Worm (Caenorhabditis elegans) whole organism, L1 larva: Measurements from ENCODE around the gene sri-51.

Experiments used
- ama-1 ChIP-seq: fragments of 150-350 bp; optimal IDR thresholded peaks from 2 replicates; lab custom pipeline; 2014
- ceh-90 ChIP-seq: sonication (generic microtip); optimal IDR thresholded peaks from 2 replicates; lab custom pipeline; 2016; ENCODE audit warnings: missing genetic modification characterization, missing compliant biosample characterization
- egl-27 ChIP-seq, 2 experiments: fragments of 150-350 bp in 1 of 2; sonication (generic microtip); optimal IDR thresholded peaks; 3 replicates each; lab custom pipeline; 2017 to 2018; ENCODE audit warnings: missing biosample characterization in 2 of 2, missing genetic modification characterization in 2 of 2, missing genetic modification reagents in 2 of 2
- elt-3 ChIP-seq, 6 experiments: fragments of 150-350 bp in 1 of 6; sonication (generic microtip); optimal IDR thresholded peaks; 2 replicates each; lab custom pipeline; 2017 to 2018; ENCODE audit warnings: missing biosample characterization in 6 of 6, missing genetic modification characterization in 6 of 6, inconsistent platforms in 1 of 6
- fos-1 ChIP-seq: fragments of 150-350 bp; optimal IDR thresholded peaks from 2 replicates; lab custom pipeline; 2014; ENCODE audit warnings: missing biosample characterization, missing genetic modification characterization
- jun-1 ChIP-seq: fragments of 150-350 bp; optimal IDR thresholded peaks from 2 replicates; lab custom pipeline; 2014; ENCODE audit warnings: missing biosample characterization, missing genetic modification reagents, missing genetic modification characterization
- lin-15B ChIP-seq: fragments of 150-350 bp; sonication (generic microtip); optimal IDR thresholded peaks from 3 replicates; lab custom pipeline; 2014; ENCODE audit warnings: missing biosample characterization, missing genetic modification characterization
- mep-1 ChIP-seq: fragments of 150-350 bp; optimal IDR thresholded peaks from 2 replicates; lab custom pipeline; 2014; ENCODE audit warnings: missing biosample characterization, missing genetic modification characterization
- nhr-11 ChIP-seq: fragments of 150-350 bp; optimal IDR thresholded peaks from 2 replicates; lab custom pipeline; 2014; ENCODE audit warnings: missing biosample characterization, missing genetic modification characterization
- nhr-76 ChIP-seq: sonication (generic microtip); optimal IDR thresholded peaks from 2 replicates; lab custom pipeline; 2017; ENCODE audit warnings: missing biosample characterization, missing genetic modification characterization
- tlp-1 ChIP-seq: fragments of 150-350 bp; optimal IDR thresholded peaks from 2 replicates; lab custom pipeline; 2014; ENCODE audit warnings: missing biosample characterization, missing genetic modification characterization
- unc-62 ChIP-seq: fragments of 150-350 bp; optimal IDR thresholded peaks from 2 replicates; lab custom pipeline; 2014; ENCODE audit warnings: missing biosample characterization, missing genetic modification reagents, missing genetic modification characterization

- TF ChIP-seq elt-3 (tag; optimal IDR thresholded peaks at IDR 0.05; lab: Kevin White, UChicago) (no peak), egl-27 (tag; optimal IDR thresholded peaks at IDR 0.05; lab: Kevin White, UChicago) (no peak), ceh-90 (tag; lab: Kevin White, UChicago) (no peak), ama-1 (lab: Kevin White, UChicago) (no peak), fos-1 (no peak), lin-15B (tag; lab: Kevin White, UChicago) (no peak), tlp-1 (tag; lab: Kevin White, UChicago) (no peak), jun-1 (tag; lab: Kevin White, UChicago) (no peak), unc-62 (GFP tag; lab: Kevin White, UChicago) (no peak), mep-1 (tag; lab: Kevin White, UChicago) (no peak), nhr-11 (no peak), nhr-76 (tag; lab: Kevin White, UChicago) (no peak)
These were observed 13.1 kb downstream of the sri-51 start for ce11 chrII:3185848-3186247.
